Fruit fly (Drosophila melanogaster): ENCODE data around the gene CG34426.

CG34426 gene

DNA sequence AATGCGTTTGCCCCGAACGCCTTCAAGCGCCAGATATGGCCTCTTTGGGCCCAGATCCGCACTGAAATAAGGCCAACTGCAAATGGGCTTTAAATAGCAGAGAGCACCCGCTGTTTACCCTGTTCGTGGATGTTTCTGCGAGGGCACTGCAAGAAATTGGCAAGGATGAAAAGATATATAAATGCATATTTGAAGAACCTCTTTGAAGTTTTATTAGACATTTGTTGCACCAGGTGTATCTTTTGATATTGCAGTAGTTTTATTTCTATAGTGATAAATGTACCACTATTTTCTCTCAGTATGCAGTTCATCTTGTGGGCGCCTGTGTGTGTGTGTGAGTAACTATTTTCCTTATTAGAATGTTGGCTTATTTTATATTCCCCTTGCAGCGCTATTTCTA lies 11.2 kb downstream of the CG34426 start (continued):
- no peak for TF ChIP-seq Chrac-16 (GFP tag; optimal IDR thresholded peaks at IDR 0.05)
- peak; percentile 9 for TF ChIP-seq Sox100B (GFP tag; optimal IDR thresholded peaks at IDR 0.05)
- TF ChIP-seq CG10462 (GFP tag; optimal IDR thresholded peaks at IDR 0.05), result no peak
- no peak for TF ChIP-seq jing (GFP tag; optimal IDR thresholded peaks at IDR 0.05)
- peak; percentile 27 for TF ChIP-seq CG7839 (tag; optimal IDR thresholded peaks at IDR 0.05)
- 0 out of 2 replicates have a peak, but pooled peaks have one; percentile 6 for TF ChIP-seq wdn (GFP tag; IDR thresholded peaks at IDR 0.05)
- TF ChIP-seq CG32772 (GFP tag; IDR thresholded peaks at IDR 0.05), result peak; percentile 75
- TF ChIP-seq CG17359 (tag; optimal IDR thresholded peaks at IDR 0.05), result peak; percentile 13
- no peak for TF ChIP-seq Hand (GFP tag; optimal IDR thresholded peaks at IDR 0.05)
- no peak for TF ChIP-seq Hr39 (optimal IDR thresholded peaks at IDR 0.05)
- peak; percentile 58 for TF ChIP-seq sob (GFP tag; IDR thresholded peaks at IDR 0.05)
- no peak for TF ChIP-seq en (GFP tag; optimal IDR thresholded peaks at IDR 0.05)
- TF ChIP-seq Dfd (GFP tag; optimal IDR thresholded peaks at IDR 0.05), result no peak
- no peak for TF ChIP-seq Nf-YC (tag; optimal IDR thresholded peaks at IDR 0.05)
- TF ChIP-seq bab2 (GFP tag; optimal IDR thresholded peaks at IDR 0.05), result no peak
- TF ChIP-seq CG15696 (tag; optimal IDR thresholded peaks at IDR 0.05), result no peak
- TF ChIP-seq MBD-R2 (GFP tag; IDR thresholded peaks at IDR 0.05), result peak; percentile 31; the same call in 1 of the 2 replicates
- TF ChIP-seq da (GFP tag; optimal IDR thresholded peaks at IDR 0.05), result no peak
- TF ChIP-seq CG8388 (GFP tag; optimal IDR thresholded peaks at IDR 0.05), result no peak
- no peak for TF ChIP-seq chm (GFP tag; IDR thresholded peaks at IDR 0.05)
- peak; percentile 39; the same call in 1 of the 3 replicates for TF ChIP-seq CG11695 (GFP tag; IDR thresholded peaks at IDR 0.05)
- TF ChIP-seq Drgx (GFP tag; IDR thresholded peaks at IDR 0.05), result peak; percentile 85
- TF ChIP-seq CG10959 (GFP tag; IDR thresholded peaks at IDR 0.05), result no peak
- no peak for TF ChIP-seq CG13775 (GFP tag; optimal IDR thresholded peaks at IDR 0.05)
- peak; percentile 33 for TF ChIP-seq lab (GFP tag; optimal IDR thresholded peaks at IDR 0.05)
- TF ChIP-seq oc (tag; optimal IDR thresholded peaks at IDR 0.05), result no peak
- no peak for TF ChIP-seq CG12769 (tag; optimal IDR thresholded peaks at IDR 0.05)
- no peak for TF ChIP-seq CG30431 (GFP tag; optimal IDR thresholded peaks at IDR 0.05)
- TF ChIP-seq dm (GFP tag; optimal IDR thresholded peaks at IDR 0.05), result no peak
- TF ChIP-seq CG6791 (GFP tag; IDR thresholded peaks at IDR 0.05; ENCODE audit: partially characterized antibody), result no peak
- peak; percentile 65; the same call in 2 of the 3 replicates for TF ChIP-seq ase (GFP tag; IDR thresholded peaks at IDR 0.05)
- TF ChIP-seq CG10543 (GFP tag; optimal IDR thresholded peaks at IDR 0.05), result no peak
- no peak for TF ChIP-seq CG10274 (GFP tag; optimal IDR thresholded peaks at IDR 0.05)
- no peak for TF ChIP-seq HmgZ (tag; optimal IDR thresholded peaks at IDR 0.05)
- no peak for TF ChIP-seq tap (tag; optimal IDR thresholded peaks at IDR 0.05)
- TF ChIP-seq Nf-YA (GFP tag; IDR thresholded peaks at IDR 0.05), result peak; percentile 63
- peak; percentile 38; the same call in 1 of the 2 replicates for TF ChIP-seq CG6272 (GFP tag; IDR thresholded peaks at IDR 0.05)
- no peak for TF ChIP-seq nom (GFP tag; optimal IDR thresholded peaks at IDR 0.05)
- TF ChIP-seq E2f2 (GFP tag; IDR thresholded peaks at IDR 0.05), result peak; percentile 46
- peak; percentile 39 for TF ChIP-seq CG13424 (tag; optimal IDR thresholded peaks at IDR 0.05)
- TF ChIP-seq CG10654 (GFP tag; optimal IDR thresholded peaks at IDR 0.05), result no peak
- no peak for TF ChIP-seq Lim3 (GFP tag; IDR thresholded peaks at IDR 0.05)
- no peak for TF ChIP-seq CG7987 (GFP tag; optimal IDR thresholded peaks at IDR 0.05)
- no peak for TF ChIP-seq Stat92E (GFP tag; optimal IDR thresholded peaks at IDR 0.05)
- TF ChIP-seq CG33557 (GFP tag; optimal IDR thresholded peaks at IDR 0.05), result no peak
- no peak for TF ChIP-seq TFAM (GFP tag; optimal IDR thresholded peaks at IDR 0.05)
- no peak for TF ChIP-seq CG1024 (GFP tag; IDR thresholded peaks at IDR 0.05)
- no peak for TF ChIP-seq CG8290 (GFP tag; optimal IDR thresholded peaks at IDR 0.05)
- TF ChIP-seq CG8290 (tag; optimal IDR thresholded peaks at IDR 0.05), result no peak
- peak; percentile 49; the same call in 1 of the 2 replicates for TF ChIP-seq CG9932 (GFP tag; IDR thresholded peaks at IDR 0.05)
- no peak for TF ChIP-seq Hr3 (GFP tag; optimal IDR thresholded peaks at IDR 0.05)
- TF ChIP-seq slbo (GFP tag; IDR thresholded peaks at IDR 0.05), result peak; percentile 64

All from whole organism, embryonic.